Fruit fly (Drosophila melanogaster): Measurements from ENCODE around the gene NHP2.

The NHP2 gene

DNA sequence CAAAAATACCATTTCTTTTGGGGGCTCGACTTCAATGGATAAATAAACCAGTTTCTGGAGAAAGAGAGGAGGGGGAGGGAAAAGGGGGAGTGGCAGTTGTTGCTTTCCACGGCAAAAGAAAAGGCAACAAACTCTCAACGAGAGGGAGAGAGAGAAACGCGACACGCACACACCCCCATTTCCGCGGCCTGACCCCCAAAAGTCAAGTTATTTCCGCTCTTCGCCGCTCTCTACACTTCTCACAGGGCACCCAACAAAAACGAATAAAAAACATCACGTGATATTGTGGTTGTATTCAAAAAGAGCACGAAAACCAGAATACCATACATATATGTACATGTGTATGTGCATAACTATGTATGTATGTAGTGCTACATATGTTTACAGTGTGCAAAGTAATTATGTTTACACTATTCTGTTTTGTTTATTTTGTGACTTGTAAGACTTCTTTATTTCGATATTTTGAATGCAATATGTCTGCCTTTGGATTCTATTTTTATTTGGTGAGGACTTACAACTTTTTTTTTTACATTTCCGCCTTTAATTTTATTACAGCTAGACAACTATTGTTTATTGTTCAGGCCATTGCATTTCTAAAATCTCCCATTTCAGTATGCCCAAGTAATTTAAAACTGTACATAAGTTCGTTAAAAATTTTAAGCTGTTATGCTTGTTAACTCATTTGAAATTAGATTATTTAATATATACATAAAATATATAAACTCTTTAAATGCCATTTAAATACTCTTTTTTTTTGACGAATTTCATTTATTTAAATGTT is 20.7 kb downstream of the NHP2 start (continued):
- TF ChIP-seq tio (GFP tag; optimal IDR thresholded peaks at IDR 0.05) = peak; percentile 63
- TF ChIP-seq CG4328 (GFP tag; optimal IDR thresholded peaks at IDR 0.05) = peak; percentile 81
- TF ChIP-seq dysf (GFP tag; IDR thresholded peaks at IDR 0.05) = peak; percentile 77
- peak; percentile 51; the same call in 1 of the 2 replicates for TF ChIP-seq sna (GFP tag; IDR thresholded peaks at IDR 0.05; ENCODE audit: partially characterized antibody)
- TF ChIP-seq CG17361 (GFP tag; IDR thresholded peaks at IDR 0.05) = peak; percentile 97
- TF ChIP-seq Aef1 (GFP tag; IDR thresholded peaks at IDR 0.05) = no peak; the same call in 2 of the 3 replicates
- TF ChIP-seq CG8089 (GFP tag; optimal IDR thresholded peaks at IDR 0.05) = no peak
- TF ChIP-seq kay (GFP tag; optimal IDR thresholded peaks at IDR 0.05) = peak; percentile 13
- TF ChIP-seq Hmx (GFP tag; optimal IDR thresholded peaks at IDR 0.05) = no peak
- TF ChIP-seq Asciz (GFP tag; optimal IDR thresholded peaks at IDR 0.05) = peak; percentile 71
- TF ChIP-seq CTCF (GFP tag; optimal IDR thresholded peaks at IDR 0.05) = peak; percentile 8
- no peak for TF ChIP-seq repo (GFP tag; optimal IDR thresholded peaks at IDR 0.05)
- peak; percentile 73 for TF ChIP-seq CG10979 (tag; optimal IDR thresholded peaks at IDR 0.05)
- peak; percentile 74 for TF ChIP-seq fd64A (GFP tag; optimal IDR thresholded peaks at IDR 0.05)
- peak; percentile 74 for TF ChIP-seq Sox102F (GFP tag; optimal IDR thresholded peaks at IDR 0.05)
- no peak for TF ChIP-seq ro (GFP tag; IDR thresholded peaks at IDR 0.05)
- TF ChIP-seq Ada2b (GFP tag; IDR thresholded peaks at IDR 0.05) = peak; percentile 52
- no peak for TF ChIP-seq CG17802 (tag; optimal IDR thresholded peaks at IDR 0.05)
- TF ChIP-seq CG34376 (GFP tag; optimal IDR thresholded peaks at IDR 0.05) = peak; percentile 85
- peak; percentile 1 for TF ChIP-seq pzg (GFP tag; optimal IDR thresholded peaks at IDR 0.05)
- peak; percentile 84 for TF ChIP-seq CG9437 (GFP tag; optimal IDR thresholded peaks at IDR 0.05)
- no peak for TF ChIP-seq br (optimal IDR thresholded peaks at IDR 0.05)
- peak; percentile 63 for TF ChIP-seq dmrt11E (tag; optimal IDR thresholded peaks at IDR 0.05)
- TF ChIP-seq sens-2 (GFP tag; IDR thresholded peaks at IDR 0.05) = no peak
- no peak for TF ChIP-seq CG5953 (GFP tag; IDR thresholded peaks at IDR 0.05)
- peak; percentile 43; the same call in 1 of the 2 replicates for TF ChIP-seq CG14441 (GFP tag; IDR thresholded peaks at IDR 0.05)
- TF ChIP-seq psq (GFP tag; optimal IDR thresholded peaks at IDR 0.05) = no peak
- no peak for TF ChIP-seq Oaz (GFP tag; IDR thresholded peaks at IDR 0.05)
- TF ChIP-seq sisA (GFP tag; IDR thresholded peaks at IDR 0.05) = peak; percentile 56
- no peak for TF ChIP-seq inv (GFP tag; IDR thresholded peaks at IDR 0.05; ENCODE audit: partially characterized antibody)
- TF ChIP-seq bbx (GFP tag; IDR thresholded peaks at IDR 0.05; ENCODE audit: partially characterized antibody) = no peak
- TF ChIP-seq Bgb (GFP tag; IDR thresholded peaks at IDR 0.05; ENCODE audit: partially characterized antibody) = peak; percentile 24; the same call in 1 of the 2 replicates
- TF ChIP-seq CG9609 (GFP tag; optimal IDR thresholded peaks at IDR 0.05) = peak; percentile 30
- TF ChIP-seq CG12942 (GFP tag; optimal IDR thresholded peaks at IDR 0.05) = peak; percentile 7
- TF ChIP-seq slbo (GFP tag; IDR thresholded peaks at IDR 0.05) = peak; percentile 56
- peak; percentile 12 for TF ChIP-seq CG3407 (GFP tag; optimal IDR thresholded peaks at IDR 0.05)
- TF ChIP-seq zfh2 (GFP tag; optimal IDR thresholded peaks at IDR 0.05) = no peak
- TF ChIP-seq CG4730 (GFP tag; IDR thresholded peaks at IDR 0.05) = no peak
- peak; percentile 76 for TF ChIP-seq CG12659 (GFP tag; optimal IDR thresholded peaks at IDR 0.05)
- peak; percentile 33 for TF ChIP-seq Jarid2 (GFP tag; optimal IDR thresholded peaks at IDR 0.05)
- TF ChIP-seq wek (GFP tag; optimal IDR thresholded peaks at IDR 0.05) = peak; percentile 79
- TF ChIP-seq D (optimal IDR thresholded peaks at IDR 0.05) = no peak
- TF ChIP-seq D (GFP tag; optimal IDR thresholded peaks at IDR 0.05) = peak; percentile 71
- no peak for TF ChIP-seq p53 (GFP tag; optimal IDR thresholded peaks at IDR 0.05)
- TF ChIP-seq caup (GFP tag; optimal IDR thresholded peaks at IDR 0.05; ENCODE audit: severe bottlenecking) = peak; percentile 29
- peak; percentile 12 for TF ChIP-seq exex (tag; optimal IDR thresholded peaks at IDR 0.05)
- TF ChIP-seq H15 (GFP tag; IDR thresholded peaks at IDR 0.05) = 0 out of 3 replicates have a peak, but pooled peaks have one; percentile 6
- TF ChIP-seq Pdp1 (GFP tag; optimal IDR thresholded peaks at IDR 0.05) = peak; percentile 27 to 33
- peak; percentile 80 for TF ChIP-seq Ssrp (tag; optimal IDR thresholded peaks at IDR 0.05)
- TF ChIP-seq CG2116 (GFP tag; optimal IDR thresholded peaks at IDR 0.05) = peak; percentile 12

Data from whole organism, embryonic.